Fruit fly (Drosophila melanogaster): ENCODE results near the gene mRpL38.

mRpL38 gene

DNA sequence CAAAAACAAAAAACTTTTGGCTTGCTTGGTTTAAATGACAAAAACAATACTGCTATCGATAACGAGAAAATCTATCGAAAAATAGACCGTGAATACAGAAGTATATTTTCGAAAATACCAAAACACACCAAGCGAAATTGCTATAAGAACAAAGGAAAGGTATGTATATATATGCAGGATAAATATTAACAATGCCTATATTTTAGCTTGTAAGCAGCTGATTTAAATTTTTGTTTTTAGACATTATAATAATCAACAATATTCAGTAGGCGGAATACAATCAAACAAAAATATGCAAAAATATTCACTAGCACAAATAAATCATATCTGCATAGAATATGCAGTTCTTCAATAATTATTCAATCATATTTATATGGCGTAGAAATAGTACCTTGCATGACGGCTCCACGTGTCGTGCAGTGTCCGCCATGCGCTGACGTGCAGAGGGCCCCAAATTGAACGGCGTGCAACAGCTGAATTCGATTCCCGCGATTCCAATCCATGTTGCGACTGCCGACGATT, 11.8 kb downstream of the mRpL38 start, which contains the start of the genes Fbxl4 and Dus2 (continued):
- TF ChIP-seq CG10431 (GFP tag; optimal IDR thresholded peaks at IDR 0.05): peak; percentile 66
- peak; percentile 91 for TF ChIP-seq CG10147 (GFP tag; optimal IDR thresholded peaks at IDR 0.05)
- peak; percentile 62 for TF ChIP-seq TFAM (GFP tag; optimal IDR thresholded peaks at IDR 0.05)
- TF ChIP-seq CG3847 (GFP tag; IDR thresholded peaks at IDR 0.05): peak; percentile 95
- TF ChIP-seq CG42726 (GFP tag; IDR thresholded peaks at IDR 0.05; ENCODE audit: partially characterized antibody): no peak
- 0 out of 4 replicates have a peak, but pooled peaks have one; percentile 61 for TF ChIP-seq Dll (GFP tag; IDR thresholded peaks at IDR 0.05; ENCODE audit: partially characterized antibody)
- TF ChIP-seq lilli (GFP tag; optimal IDR thresholded peaks at IDR 0.05): peak; percentile 96
- TF ChIP-seq CG30403 (GFP tag; optimal IDR thresholded peaks at IDR 0.05): peak; percentile 97
- TF ChIP-seq Ada2b (GFP tag; IDR thresholded peaks at IDR 0.05): peak; percentile 94
- peak; percentile 90 for TF ChIP-seq sug (tag; optimal IDR thresholded peaks at IDR 0.05)
- TF ChIP-seq ssp (GFP tag; IDR thresholded peaks at IDR 0.05): peak; percentile 85
- peak; percentile 83 for TF ChIP-seq Fer2 (tag; optimal IDR thresholded peaks at IDR 0.05)
- TF ChIP-seq BtbVII (GFP tag; optimal IDR thresholded peaks at IDR 0.05): peak; percentile 78
- TF ChIP-seq Taf1 (GFP tag; IDR thresholded peaks at IDR 0.05): peak; percentile 74; the same call in 1 of the 2 replicates
- TF ChIP-seq E2f1 (GFP tag; IDR thresholded peaks at IDR 0.05): peak; percentile 91
- peak; percentile 72 for TF ChIP-seq Ravus (GFP tag; IDR thresholded peaks at IDR 0.05)
- TF ChIP-seq CG11560 (tag; IDR thresholded peaks at IDR 0.05): peak; percentile 81
- peak; percentile 83 for TF ChIP-seq CG11695 (GFP tag; IDR thresholded peaks at IDR 0.05)
- peak; percentile 95 for TF ChIP-seq CG4820 (GFP tag; optimal IDR thresholded peaks at IDR 0.05)
- no peak for TF ChIP-seq lov (optimal IDR thresholded peaks at IDR 0.05)
- TF ChIP-seq lov (GFP tag; IDR thresholded peaks at IDR 0.05): peak; percentile 89; the same call in 2 of the 3 replicates
- TF ChIP-seq Ptx1 (GFP tag; IDR thresholded peaks at IDR 0.05): peak; percentile 94
- peak; percentile 66 for TF ChIP-seq Sry-δ (GFP tag; optimal IDR thresholded peaks at IDR 0.05)
- TF ChIP-seq CG15696 (tag; optimal IDR thresholded peaks at IDR 0.05): peak; percentile 96
- TF ChIP-seq Xrp1 (GFP tag; IDR thresholded peaks at IDR 0.05): peak; percentile 95
- TF ChIP-seq CG18764 (GFP tag; optimal IDR thresholded peaks at IDR 0.05): peak; percentile 97
- peak; percentile 74 for TF ChIP-seq GATAe (GFP tag; conservative IDR thresholded peaks at IDR 0.05)
- TF ChIP-seq Eip74EF (GFP tag; optimal IDR thresholded peaks at IDR 0.05): peak in 1 of 2 experiments; percentile 70
- peak; percentile 76 for TF ChIP-seq en (GFP tag; optimal IDR thresholded peaks at IDR 0.05)
- peak; percentile 88 for TF ChIP-seq CG2199 (GFP tag; IDR thresholded peaks at IDR 0.05)
- TF ChIP-seq hbn (GFP tag; IDR thresholded peaks at IDR 0.05; ENCODE audit: partially characterized antibody): no peak
- TF ChIP-seq amos (GFP tag; IDR thresholded peaks at IDR 0.05; ENCODE audit: partially characterized antibody): peak; percentile 38; the same call in 1 of the 2 replicates
- TF ChIP-seq oc (tag; optimal IDR thresholded peaks at IDR 0.05): peak; percentile 63
- TF ChIP-seq CG2116 (GFP tag; optimal IDR thresholded peaks at IDR 0.05): peak; percentile 80
- TF ChIP-seq Nf-YC (tag; optimal IDR thresholded peaks at IDR 0.05): peak; percentile 80
- TF ChIP-seq CG18476 (GFP tag; optimal IDR thresholded peaks at IDR 0.05): peak; percentile 91
- TF ChIP-seq CG2889 (GFP tag; IDR thresholded peaks at IDR 0.05): peak; percentile 86
- TF ChIP-seq nerfin-1 (tag; optimal IDR thresholded peaks at IDR 0.05): peak; percentile 86
- peak; percentile 88 for TF ChIP-seq Blimp-1 (GFP tag; optimal IDR thresholded peaks at IDR 0.05)
- no peak for TF ChIP-seq CG1832 (GFP tag; optimal IDR thresholded peaks at IDR 0.05)
- TF ChIP-seq Dip3 (GFP tag; optimal IDR thresholded peaks at IDR 0.05): peak; percentile 90
- peak; percentile 27 for TF ChIP-seq wek (GFP tag; optimal IDR thresholded peaks at IDR 0.05)
- no peak for TF ChIP-seq CG7745 (tag; optimal IDR thresholded peaks at IDR 0.05)
- TF ChIP-seq crp (GFP tag; optimal IDR thresholded peaks at IDR 0.05): peak; percentile 7 to 77
- peak; percentile 48 for TF ChIP-seq Hey (tag; optimal IDR thresholded peaks at IDR 0.05)
- peak; percentile 94 for TF ChIP-seq ci (GFP tag; IDR thresholded peaks at IDR 0.05)
- TF ChIP-seq seq (GFP tag; IDR thresholded peaks at IDR 0.05): peak; percentile 87
- TF ChIP-seq CG30431 (GFP tag; optimal IDR thresholded peaks at IDR 0.05): peak; percentile 92
- TF ChIP-seq cad (GFP tag; optimal IDR thresholded peaks at IDR 0.05): no peak
- peak; percentile 90 for TF ChIP-seq CG1647 (GFP tag; optimal IDR thresholded peaks at IDR 0.05)

Measured in whole organism, embryonic.